Worm (Caenorhabditis elegans) whole organism, mixed stage, embryonic: ENCODE results near the gene T25E4.2.

Source experiments
- ceh-43 ChIP-seq: fragments of 200-800 bp; sonication (Bioruptor generic); optimal IDR thresholded peaks from 2 replicates; lab custom pipeline; 2018; ENCODE audit warnings: mild to moderate bottlenecking, missing genetic modification characterization, moderate library complexity, missing compliant biosample characterization
- ces-1 ChIP-seq: fragments of 150-350 bp; optimal IDR thresholded peaks from 2 replicates; lab custom pipeline; 2014; ENCODE audit warnings: missing biosample characterization, missing genetic modification reagents, missing genetic modification characterization
- flh-1 ChIP-seq: fragments of 200-800 bp; sonication (Bioruptor generic); optimal IDR thresholded peaks from 2 replicates; lab custom pipeline; 2018; ENCODE audit warnings: mild to moderate bottlenecking, missing genetic modification characterization, moderate library complexity, missing compliant biosample characterization
- lin-32 ChIP-seq: fragments of 200-800 bp; sonication (Bioruptor generic); optimal IDR thresholded peaks from 2 replicates; lab custom pipeline; 2018; ENCODE audit warnings: mild to moderate bottlenecking, missing genetic modification characterization, missing compliant biosample characterization
- mab-5 ChIP-seq: fragments of 150-350 bp; optimal IDR thresholded peaks from 2 replicates; lab custom pipeline; 2014; ENCODE audit warnings: missing biosample characterization, missing genetic modification characterization
- nhr-76 ChIP-seq: sonication (generic microtip); optimal IDR thresholded peaks from 2 replicates; lab custom pipeline; 2017; ENCODE audit warnings: missing biosample characterization, missing genetic modification characterization
- pha-4 ChIP-seq: fragments of 150-350 bp; optimal IDR thresholded peaks from 2 replicates; lab custom pipeline; 2018; ENCODE audit warnings: missing biosample characterization, missing genetic modification reagents, missing genetic modification characterization
- unc-62 ChIP-seq: fragments of 150-350 bp; optimal IDR thresholded peaks from 2 replicates; lab custom pipeline; 2014; ENCODE audit warnings: missing biosample characterization, missing genetic modification reagents, missing genetic modification characterization

DNA sequence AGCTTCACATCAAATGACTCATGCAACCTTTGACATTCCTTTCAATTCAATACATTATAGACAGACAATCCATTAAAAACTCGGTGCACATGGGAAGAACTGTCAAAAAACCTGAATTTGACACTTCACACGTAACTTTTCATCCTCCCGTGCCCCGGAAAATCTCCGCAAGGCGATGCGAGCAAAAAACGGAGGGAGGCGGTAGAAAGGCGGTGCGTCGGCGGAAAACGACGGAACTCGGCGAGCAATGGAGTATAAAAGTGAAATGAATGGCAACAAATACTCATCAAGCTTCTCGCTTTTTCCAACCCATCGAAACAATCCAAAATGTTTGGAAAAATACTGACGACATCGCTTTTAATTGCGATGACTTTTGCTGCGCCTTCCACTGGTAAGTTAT, 4.2 kb downstream of the T25E4.2 start, which contains the start of gene T25E4.1:
- TF ChIP-seq ces-1 (no peak), pha-4 (tag; lab: Kevin White, UChicago) (no peak), flh-1 (GFP tag; lab: Kevin White, UChicago) (no peak), lin-32 (no peak), mab-5 (no peak), nhr-76 (tag; lab: Kevin White, UChicago) (no peak), unc-62 (GFP tag; lab: Kevin White, UChicago) (no peak), ceh-43 (no peak)
